Fruit fly (Drosophila melanogaster) whole organism, embryonic: ENCODE results near the gene CG33235.
A peak's percentile ranks its signal among the peaks of the same experiment; 100 is the strongest.

ENCODE experiments used
- Ada2b ChIP-seq: fragments of 200-800 bp; sonication (Bioruptor generic); IDR thresholded peaks from 2 replicates; pipeline ENCODE4 v1.3.6; 2022; ENCODE audit warnings: missing biosample characterization, missing genetic modification characterization
- Atf3 ChIP-seq: fragments of 200-800 bp; sonication (Bioruptor generic); optimal IDR thresholded peaks from 3 replicates; lab custom pipeline; 2016; ENCODE audit warnings: missing biosample characterization, missing genetic modification characterization
- B-H2 ChIP-seq: fragments of 200-800 bp; sonication (Bioruptor generic); optimal IDR thresholded peaks from 2 replicates; lab custom pipeline; 2018; ENCODE audit warnings: missing biosample characterization, mild to moderate bottlenecking, missing genetic modification characterization
- CG10462 ChIP-seq: fragments of 200-800 bp; sonication (Bioruptor generic); optimal IDR thresholded peaks from 2 replicates; lab custom pipeline; 2016; ENCODE audit warnings: missing biosample characterization, missing genetic modification characterization
- CG11456 ChIP-seq: fragments of 200-800 bp; sonication (Bioruptor generic); IDR thresholded peaks from 3 replicates; pipeline ENCODE4 v1.3.6; 2022; ENCODE audit warnings: missing biosample characterization, missing genetic modification characterization
- CG12769 ChIP-seq: fragments of 200-800 bp; sonication (Bioruptor generic); optimal IDR thresholded peaks from 2 replicates; lab custom pipeline; 2019; ENCODE audit warnings: missing biosample characterization, mild to moderate bottlenecking, missing genetic modification characterization, moderate library complexity
- CG13894 ChIP-seq: fragments of 200-800 bp; sonication (Bioruptor generic); optimal IDR thresholded peaks from 3 replicates; lab custom pipeline; 2018; ENCODE audit warnings: missing biosample characterization, mild to moderate bottlenecking, missing genetic modification characterization, moderate library complexity
- CG15514 ChIP-seq: fragments of 200-800 bp; sonication (Bioruptor generic); optimal IDR thresholded peaks from 3 replicates; lab custom pipeline; 2017; ENCODE audit warnings: missing biosample characterization, missing genetic modification characterization, mild to moderate bottlenecking, moderate library complexity, missing genetic modification reagents
- CG1602 ChIP-seq: fragments of 200-800 bp; sonication (Bioruptor generic); optimal IDR thresholded peaks from 3 replicates; lab custom pipeline; 2016; ENCODE audit warnings: missing biosample characterization, missing genetic modification characterization
- CG17829 ChIP-seq: fragments of 200-800 bp; optimal IDR thresholded peaks from 2 replicates; lab custom pipeline; 2019; ENCODE audit warnings: missing biosample characterization, mild to moderate bottlenecking, missing genetic modification characterization, moderate library complexity
- CG2199 ChIP-seq: fragments of 200-800 bp; sonication (Bioruptor generic); IDR thresholded peaks from 3 replicates; pipeline ENCODE4 v1.3.6; 2022; ENCODE audit warnings: missing biosample characterization, missing genetic modification characterization
- CG2202 ChIP-seq: fragments of 200-800 bp; sonication (Bioruptor generic); optimal IDR thresholded peaks from 2 replicates; lab custom pipeline; 2018; ENCODE audit warnings: missing biosample characterization, mild to moderate bottlenecking, missing genetic modification characterization
- CG3163 ChIP-seq: fragments of 200-800 bp; sonication (Bioruptor generic); optimal IDR thresholded peaks from 3 replicates; lab custom pipeline; 2016; ENCODE audit warnings: missing biosample characterization, missing genetic modification characterization
- CG33213 ChIP-seq: fragments of 200-800 bp; sonication (Bioruptor generic); optimal IDR thresholded peaks from 3 replicates; lab custom pipeline; 2016; ENCODE audit warnings: missing biosample characterization, missing genetic modification characterization
- CG4854 ChIP-seq: fragments of 200-800 bp; sonication (Bioruptor generic); optimal IDR thresholded peaks from 2 replicates; lab custom pipeline; 2016; ENCODE audit warnings: missing biosample characterization, missing genetic modification characterization, inconsistent platforms
- CG6654 ChIP-seq: fragments of 200-800 bp; sonication (Bioruptor generic); optimal IDR thresholded peaks from 2 replicates; lab custom pipeline; 2017; ENCODE audit warnings: missing biosample characterization, mild to moderate bottlenecking, missing genetic modification characterization
- CG6791 ChIP-seq: fragments of 200-800 bp; sonication (Bioruptor generic); IDR thresholded peaks from 3 replicates; pipeline ENCODE4 v1.3.6; 2022; ENCODE audit warnings: missing biosample characterization, missing genetic modification characterization; ENCODE audit not compliant: partially characterized antibody
- CG7372 ChIP-seq: fragments of 200-800 bp; sonication (Bioruptor generic); IDR thresholded peaks from 2 replicates; pipeline ENCODE4 v1.3.6; 2022; ENCODE audit warnings: missing biosample characterization, missing genetic modification characterization
- CG7745 ChIP-seq: fragments of 200-800 bp; sonication (Bioruptor generic); optimal IDR thresholded peaks from 2 replicates; lab custom pipeline; 2018; ENCODE audit warnings: missing biosample characterization, mild to moderate bottlenecking, missing genetic modification characterization, moderate library complexity
- CG9215 ChIP-seq: fragments of 200-800 bp; sonication (Bioruptor generic); IDR thresholded peaks from 2 replicates; pipeline ENCODE4 v1.3.6; 2022; ENCODE audit warnings: missing biosample characterization, missing genetic modification characterization
- Dp ChIP-seq: fragments of 200-800 bp; sonication (Bioruptor generic); optimal IDR thresholded peaks from 2 replicates; lab custom pipeline; 2018; ENCODE audit warnings: missing biosample characterization, mild to moderate bottlenecking, missing genetic modification characterization, moderate library complexity
- HmgZ ChIP-seq: fragments of 200-800 bp; sonication (Bioruptor generic); optimal IDR thresholded peaks from 2 replicates; lab custom pipeline; 2018; ENCODE audit warnings: missing biosample characterization, mild to moderate bottlenecking, missing genetic modification characterization
- Lhr ChIP-seq: fragments of 200-800 bp; sonication (Bioruptor generic); optimal IDR thresholded peaks from 3 replicates; lab custom pipeline; 2017; ENCODE audit warnings: mild to moderate bottlenecking, missing biosample characterization, missing genetic modification reagents, missing genetic modification characterization
- NC2α ChIP-seq: fragments of 200-800 bp; sonication (Bioruptor generic); optimal IDR thresholded peaks from 2 replicates; lab custom pipeline; 2016; ENCODE audit warnings: missing biosample characterization, missing genetic modification characterization
- NK7.1 ChIP-seq: fragments of 200-800 bp; sonication (Bioruptor generic); optimal IDR thresholded peaks from 3 replicates; lab custom pipeline; 2016; ENCODE audit warnings: missing biosample characterization, missing genetic modification characterization
- Neu2 ChIP-seq: fragments of 200-800 bp; sonication (Bioruptor generic); optimal IDR thresholded peaks from 3 replicates; lab custom pipeline; 2016; ENCODE audit warnings: missing biosample characterization, missing genetic modification characterization, borderline replicate concordance
- Oaz ChIP-seq: fragments of 200-800 bp; sonication (Bioruptor generic); IDR thresholded peaks from 2 replicates; pipeline ENCODE4 v1.3.6; 2022; ENCODE audit warnings: missing biosample characterization, missing genetic modification characterization
- Pdp1 ChIP-seq, 2 experiments: fragments of 200-800 bp; sonication (Bioruptor generic); optimal IDR thresholded peaks; 3 replicates each; lab custom pipeline; 2016; ENCODE audit warnings: missing biosample characterization in 2 of 2, missing genetic modification characterization in 2 of 2, mild to moderate bottlenecking in 1 of 2, moderate library complexity in 1 of 2
- Sin3A ChIP-seq: fragments of >200 bp; optimal IDR thresholded peaks from 2 replicates; lab custom pipeline; 2018
- Sox102F ChIP-seq: fragments of 200-800 bp; sonication (Bioruptor generic); optimal IDR thresholded peaks from 2 replicates; lab custom pipeline; 2018; ENCODE audit warnings: missing biosample characterization, mild to moderate bottlenecking, missing genetic modification characterization, moderate library complexity
- Sry-β ChIP-seq: fragments of 200-800 bp; sonication (Bioruptor generic); optimal IDR thresholded peaks from 2 replicates; lab custom pipeline; 2018; ENCODE audit warnings: missing biosample characterization, mild to moderate bottlenecking, missing genetic modification characterization, moderate library complexity
- amos ChIP-seq: fragments of 200-800 bp; sonication (Bioruptor generic); IDR thresholded peaks from 2 replicates; pipeline ENCODE4 v1.3.6; 2022; ENCODE audit warnings: missing biosample characterization, missing genetic modification characterization; ENCODE audit not compliant: partially characterized antibody
- chif ChIP-seq, 2 experiments: fragments of 200-800 bp; sonication (Bioruptor generic); optimal IDR thresholded peaks; 3 replicates each; lab custom pipeline; 2016; ENCODE audit warnings: missing biosample characterization in 2 of 2, missing genetic modification characterization in 2 of 2
- chinmo ChIP-seq: fragments of 200-800 bp; sonication (Bioruptor generic); IDR thresholded peaks from 4 replicates; pipeline ENCODE4 v1.3.6; 2022; ENCODE audit warnings: missing biosample characterization, missing genetic modification characterization; ENCODE audit not compliant: partially characterized antibody
- ci ChIP-seq: fragments of 200-800 bp; sonication (Bioruptor generic); IDR thresholded peaks from 3 replicates; pipeline ENCODE4 v1.3.6; 2022; ENCODE audit warnings: missing biosample characterization, missing genetic modification characterization
- dysf ChIP-seq: fragments of 200-800 bp; sonication (Bioruptor generic); IDR thresholded peaks from 3 replicates; pipeline ENCODE4 v1.3.6; 2022; ENCODE audit warnings: missing biosample characterization, missing genetic modification characterization
- gcm ChIP-seq: fragments of 200-800 bp; sonication (Bioruptor generic); optimal IDR thresholded peaks from 2 replicates; lab custom pipeline; 2019; ENCODE audit warnings: missing biosample characterization, mild to moderate bottlenecking, missing genetic modification characterization, moderate library complexity
- gsb-n ChIP-seq: fragments of 200-800 bp; sonication (Bioruptor generic); optimal IDR thresholded peaks from 3 replicates; lab custom pipeline; 2018; ENCODE audit warnings: missing biosample characterization, mild to moderate bottlenecking, missing genetic modification characterization
- h ChIP-seq: fragments of >200 bp; optimal IDR thresholded peaks from 2 replicates; lab custom pipeline; 2017
- kah ChIP-seq: fragments of 200-800 bp; sonication (Bioruptor generic); optimal IDR thresholded peaks from 2 replicates; lab custom pipeline; 2018; ENCODE audit warnings: missing biosample characterization, mild to moderate bottlenecking, missing genetic modification characterization
- nau ChIP-seq: fragments of 200-800 bp; sonication (Bioruptor generic); optimal IDR thresholded peaks from 3 replicates; lab custom pipeline; 2017; ENCODE audit warnings: missing biosample characterization, mild to moderate bottlenecking, missing genetic modification characterization, missing genetic modification reagents
- nom ChIP-seq: fragments of 200-800 bp; sonication (Bioruptor generic); optimal IDR thresholded peaks from 2 replicates; lab custom pipeline; 2017; ENCODE audit warnings: missing biosample characterization, missing genetic modification characterization, mild to moderate bottlenecking, moderate library complexity, missing genetic modification reagents
- org-1 ChIP-seq: fragments of 200-800 bp; sonication (Bioruptor generic); optimal IDR thresholded peaks from 2 replicates; lab custom pipeline; 2017; ENCODE audit warnings: missing biosample characterization, missing genetic modification characterization
- psq ChIP-seq: fragments of 200-800 bp; sonication (Bioruptor generic); optimal IDR thresholded peaks from 2 replicates; lab custom pipeline; 2017; ENCODE audit warnings: missing biosample characterization, missing genetic modification characterization
- sens ChIP-seq: fragments of 200-800 bp; sonication (Bioruptor generic); peaks from one replicate; lab custom pipeline; 2016; ENCODE audit warnings: missing biosample characterization, missing genetic modification characterization
- sr ChIP-seq: fragments of 200-800 bp; sonication (Bioruptor generic); IDR thresholded peaks from 3 replicates; pipeline ENCODE4 v1.3.6; 2022; ENCODE audit warnings: missing biosample characterization, missing genetic modification characterization
- ttk ChIP-seq: fragments of 200-800 bp; sonication (Bioruptor generic); IDR thresholded peaks from 2 replicates; pipeline ENCODE4 v2.1.2; 2022; ENCODE audit warnings: missing biosample characterization, missing genetic modification characterization
- usp ChIP-seq: fragments of >200 bp; optimal IDR thresholded peaks from 2 replicates; lab custom pipeline; 2017; ENCODE audit warnings: missing biosample characterization, missing genetic modification characterization
- wor ChIP-seq: fragments of 200-800 bp; sonication (Bioruptor generic); IDR thresholded peaks from 2 replicates; pipeline ENCODE4 v1.3.6; 2022; ENCODE audit warnings: missing biosample characterization, missing genetic modification characterization

CG33235 gene

DNA sequence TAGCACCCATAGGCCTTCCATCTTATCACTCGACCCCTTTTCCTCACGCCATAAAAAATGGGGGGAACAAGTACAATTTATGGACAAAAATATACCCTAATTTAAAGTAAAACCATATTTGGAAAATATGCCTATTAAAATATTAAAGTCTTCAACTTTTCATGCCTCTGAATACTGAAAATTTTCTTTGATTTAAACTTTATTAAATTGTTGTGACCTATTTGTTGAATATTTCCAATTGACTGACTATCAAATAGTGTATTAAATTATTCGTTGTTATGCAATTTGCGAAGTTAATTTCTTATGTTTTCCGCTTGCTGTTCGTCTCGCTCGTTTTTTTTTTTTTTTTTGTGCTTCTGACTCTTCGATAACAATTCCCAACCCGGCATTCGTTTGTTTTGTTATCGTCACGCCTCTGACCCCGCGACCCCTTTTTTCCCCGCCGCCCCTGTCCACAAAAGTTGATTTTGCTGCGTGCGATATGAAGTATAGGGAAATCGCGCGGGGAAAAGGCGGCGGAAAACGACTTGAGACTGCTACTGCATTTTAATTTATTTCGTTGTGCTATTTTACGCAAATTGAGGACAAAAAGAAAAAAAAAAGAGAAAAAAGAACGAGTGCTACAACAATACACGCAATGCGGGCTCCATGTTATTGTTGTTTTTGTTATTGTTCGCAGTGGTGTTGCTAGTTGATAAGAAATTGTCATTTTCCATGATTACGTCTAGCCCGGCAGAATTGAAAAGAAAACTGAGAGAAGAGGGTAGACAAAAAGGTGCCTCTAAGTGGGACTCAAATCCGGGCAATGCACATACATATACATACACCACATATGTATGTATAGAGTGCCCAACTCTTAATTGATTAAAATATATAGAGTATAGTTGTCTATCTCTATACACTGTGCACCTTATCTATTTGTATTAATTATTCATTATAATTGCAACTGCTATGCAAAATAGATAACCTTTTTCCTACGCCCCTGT lies 30.5 kb upstream of the CG33235 start (continued):
- peak; percentile 55 for TF ChIP-seq CG12769
- peak in 1 of 2 experiments; percentile 46 for TF ChIP-seq chif (GFP tag; optimal IDR thresholded peaks at IDR 0.05; lab: Kevin White, UChicago)
- TF ChIP-seq HmgZ: peak; percentile 14
- TF ChIP-seq NK7.1 (GFP tag; lab: Kevin White, UChicago): no peak
- TF ChIP-seq Sry-β (GFP tag; lab: Kevin White, UChicago): no peak
- no peak for TF ChIP-seq CG6654
- no peak for TF ChIP-seq Atf3 (GFP tag; lab: Kevin White, UChicago)
- TF ChIP-seq Dp (GFP tag; lab: Kevin White, UChicago): no peak
- peak; percentile 11 for TF ChIP-seq CG15514
- peak; percentile 23 for TF ChIP-seq org-1 (GFP tag; lab: Kevin White, UChicago)
- TF ChIP-seq gsb-n (tag; lab: Kevin White, UChicago): peak; percentile 53
- no peak for TF ChIP-seq CG4854 (GFP tag; lab: Kevin White, UChicago)
- TF ChIP-seq nom (GFP tag; lab: Kevin White, UChicago): peak; percentile 26
- peak; percentile 89 for TF ChIP-seq sens (GFP tag; lab: Kevin White, UChicago)
- TF ChIP-seq dysf (GFP tag; lab: Robert Waterston, UW): peak; percentile 65
- no peak for TF ChIP-seq CG33213 (GFP tag; lab: Kevin White, UChicago)
- TF ChIP-seq psq (GFP tag; lab: Kevin White, UChicago): peak; percentile 30
- 0 out of 4 replicates have a peak, but pooled peaks have one; percentile 41 for TF ChIP-seq chinmo (GFP tag; lab: Robert Waterston, UW)
- peak; percentile 20 for TF ChIP-seq Lhr (GFP tag; lab: Kevin White, UChicago)
- peak; percentile 39 for TF ChIP-seq CG10462 (GFP tag; lab: Kevin White, UChicago)
- TF ChIP-seq CG7745 (tag; lab: Kevin White, UChicago): no peak
- TF ChIP-seq CG13894 (tag; lab: Kevin White, UChicago): no peak
- no peak for TF ChIP-seq CG3163 (GFP tag; lab: Kevin White, UChicago)
- TF ChIP-seq sr (GFP tag; lab: Robert Waterston, UW): no peak
- TF ChIP-seq ci: peak; percentile 69; the same call in 2 of the 3 replicates
- peak; percentile 51 for TF ChIP-seq CG17829
- TF ChIP-seq CG2199: no peak
- TF ChIP-seq usp: no peak
- TF ChIP-seq Neu2: no peak
- no peak for TF ChIP-seq NC2α (GFP tag; lab: Kevin White, UChicago)
- TF ChIP-seq h (lab: Kevin White, UChicago): no peak
- TF ChIP-seq nau (GFP tag; lab: Kevin White, UChicago): peak; percentile 32
- no peak for TF ChIP-seq B-H2 (GFP tag; lab: Kevin White, UChicago)
- TF ChIP-seq CG6791 (GFP tag; lab: Robert Waterston, UW): no peak
- TF ChIP-seq CG11456 (GFP tag; lab: Robert Waterston, UW): 0 out of 3 replicates have a peak, but pooled peaks have one; percentile 58
- no peak for TF ChIP-seq Oaz (GFP tag; lab: Robert Waterston, UW)
- peak; percentile 69 for TF ChIP-seq ttk
- peak; percentile 24 for TF ChIP-seq kah
- TF ChIP-seq Ada2b (GFP tag; lab: Robert Waterston, UW): peak; percentile 71
- peak; percentile 46 for TF ChIP-seq CG1602 (GFP tag; lab: Kevin White, UChicago)
- peak; percentile 41 to 59 for TF ChIP-seq Pdp1 (GFP tag; optimal IDR thresholded peaks at IDR 0.05; lab: Kevin White, UChicago)
- TF ChIP-seq Sin3A: no peak
- TF ChIP-seq wor: peak; percentile 25; the same call in 1 of the 2 replicates
- TF ChIP-seq CG7372: peak; percentile 36; the same call in 1 of the 2 replicates
- TF ChIP-seq amos: no peak
- TF ChIP-seq CG9215 (GFP tag; lab: Robert Waterston, UW): peak; percentile 25; the same call in 1 of the 2 replicates
- TF ChIP-seq gcm (GFP tag; lab: Kevin White, UChicago): no peak
- no peak for TF ChIP-seq CG2202 (tag; lab: Kevin White, UChicago)
- peak; percentile 82 for TF ChIP-seq Sox102F (GFP tag; lab: Kevin White, UChicago)
